Fruit fly (Drosophila melanogaster) whole organism, adult: ENCODE measurements around the gene CG12470.

Experiments
- CG11617 ChIP-seq: fragments of 200-800 bp; sonication (Bioruptor generic); optimal IDR thresholded peaks from 2 replicates; lab custom pipeline; 2017; ENCODE audit warnings: mild to moderate bottlenecking, missing biosample characterization, missing genetic modification reagents, missing genetic modification characterization
- CG14711 ChIP-seq: fragments of 200-800 bp; sonication (Bioruptor generic); optimal IDR thresholded peaks from 2 replicates; lab custom pipeline; 2018; ENCODE audit warnings: missing biosample characterization, mild to moderate bottlenecking, missing genetic modification characterization, moderate library complexity
- Clk ChIP-seq: fragments of 200-800 bp; sonication (Bioruptor generic); optimal IDR thresholded peaks from 2 replicates; lab custom pipeline; 2017; ENCODE audit warnings: missing biosample characterization, missing genetic modification characterization
- Crg-1 ChIP-seq: fragments of 200-800 bp; sonication (Bioruptor generic); optimal IDR thresholded peaks from 2 replicates; lab custom pipeline; 2016; ENCODE audit warnings: missing biosample characterization, missing genetic modification characterization
- Hr96 ChIP-seq: fragments of 200-800 bp; sonication (Bioruptor generic); optimal IDR thresholded peaks from 2 replicates; lab custom pipeline; 2016; ENCODE audit warnings: missing biosample characterization, missing genetic modification characterization
- bab1 ChIP-seq: fragments of 200-800 bp; sonication (Bioruptor generic); optimal IDR thresholded peaks from 3 replicates; lab custom pipeline; 2019; ENCODE audit warnings: missing biosample characterization, mild to moderate bottlenecking, missing genetic modification characterization, moderate library complexity
- kay ChIP-seq: fragments of 200-800 bp; sonication (Bioruptor generic); peaks from one replicate; lab custom pipeline; 2016; ENCODE audit warnings: missing biosample characterization, missing genetic modification characterization, borderline replicate concordance
- ovo ChIP-seq: fragments of 200-800 bp; sonication (Bioruptor generic); optimal IDR thresholded peaks from 2 replicates; lab custom pipeline; 2016; ENCODE audit warnings: missing biosample characterization, missing genetic modification characterization
- pad ChIP-seq: fragments of 200-800 bp; sonication (Bioruptor generic); optimal IDR thresholded peaks from 3 replicates; lab custom pipeline; 2017; ENCODE audit warnings: missing biosample characterization, missing genetic modification characterization, mild to moderate bottlenecking, moderate library complexity, missing genetic modification reagents
- tj ChIP-seq: fragments of 200-800 bp; sonication (Bioruptor generic); optimal IDR thresholded peaks from 3 replicates; lab custom pipeline; 2017; ENCODE audit warnings: missing biosample characterization, mild to moderate bottlenecking, missing genetic modification characterization, moderate library complexity

dm6 chrX:266978-267439 lies 40.5 kb upstream of the CG12470 start, which contains the start of gene CG13376:
- TF ChIP-seq pad (GFP tag; lab: Kevin White, UChicago) (no peak), ovo (GFP tag; lab: Kevin White, UChicago) (no peak), CG14711 (tag; lab: Kevin White, UChicago) (no peak), bab1 (GFP tag; lab: Kevin White, UChicago) (no peak), kay (GFP tag; lab: Kevin White, UChicago) (no peak), Hr96 (GFP tag; lab: Kevin White, UChicago) (no peak), Clk (GFP tag; lab: Kevin White, UChicago) (no peak), CG11617 (GFP tag; lab: Kevin White, UChicago) (no peak), tj (GFP tag; lab: Kevin White, UChicago) (no peak), Crg-1 (GFP tag; lab: Kevin White, UChicago) (no peak)
